Fruit fly (Drosophila melanogaster) whole organism, embryonic: Measurements from ENCODE around the gene CG33191.

Experiments used
- Antp ChIP-seq: fragments of 200-800 bp; sonication (Bioruptor generic); optimal IDR thresholded peaks from 3 replicates; lab custom pipeline; 2016; ENCODE audit warnings: missing biosample characterization, missing genetic modification characterization
- Bdp1 ChIP-seq: fragments of 200-800 bp; sonication (Bioruptor generic); optimal IDR thresholded peaks from 3 replicates; lab custom pipeline; 2016; ENCODE audit warnings: missing biosample characterization, missing genetic modification characterization
- CG1024 ChIP-seq: fragments of 200-800 bp; sonication (Bioruptor generic); IDR thresholded peaks from 2 replicates; pipeline ENCODE4 v1.3.6; 2022; ENCODE audit warnings: missing biosample characterization, missing genetic modification characterization
- CG10979 ChIP-seq: fragments of 200-800 bp; sonication (Bioruptor generic); optimal IDR thresholded peaks from 2 replicates; lab custom pipeline; 2018; ENCODE audit warnings: missing biosample characterization, mild to moderate bottlenecking, missing genetic modification characterization, moderate library complexity
- CG11398 ChIP-seq: fragments of 200-800 bp; sonication (Bioruptor generic); optimal IDR thresholded peaks from 2 replicates; lab custom pipeline; 2016; ENCODE audit warnings: missing biosample characterization, missing genetic modification characterization
- CG11456 ChIP-seq: fragments of 200-800 bp; sonication (Bioruptor generic); IDR thresholded peaks from 3 replicates; pipeline ENCODE4 v1.3.6; 2022; ENCODE audit warnings: missing biosample characterization, missing genetic modification characterization
- CG12236 ChIP-seq: fragments of 200-800 bp; sonication (Bioruptor generic); optimal IDR thresholded peaks from 2 replicates; lab custom pipeline; 2016; ENCODE audit warnings: missing biosample characterization, missing genetic modification characterization
- CG12659 ChIP-seq: fragments of 200-800 bp; sonication (Bioruptor generic); optimal IDR thresholded peaks from 3 replicates; lab custom pipeline; 2017; ENCODE audit warnings: mild to moderate bottlenecking, missing biosample characterization, missing genetic modification reagents, missing genetic modification characterization
- CG15073 ChIP-seq: fragments of 200-800 bp; sonication (Bioruptor generic); optimal IDR thresholded peaks from 2 replicates; lab custom pipeline; 2016; ENCODE audit warnings: missing biosample characterization, missing genetic modification characterization
- CG1603 ChIP-seq: fragments of 200-800 bp; sonication (Bioruptor generic); optimal IDR thresholded peaks from 2 replicates; lab custom pipeline; 2019; ENCODE audit warnings: missing biosample characterization, mild to moderate bottlenecking, missing genetic modification characterization, moderate library complexity
- CG17385 ChIP-seq: fragments of 200-800 bp; sonication (Bioruptor generic); optimal IDR thresholded peaks from 3 replicates; lab custom pipeline; 2018; ENCODE audit warnings: missing biosample characterization, mild to moderate bottlenecking, missing genetic modification characterization
- CG18599 ChIP-seq: fragments of 200-800 bp; sonication (Bioruptor generic); optimal IDR thresholded peaks from 3 replicates; lab custom pipeline; 2017; ENCODE audit warnings: missing biosample characterization, missing genetic modification characterization, mild to moderate bottlenecking, moderate library complexity, missing genetic modification reagents
- CG2199 ChIP-seq: fragments of 200-800 bp; sonication (Bioruptor generic); IDR thresholded peaks from 3 replicates; pipeline ENCODE4 v1.3.6; 2022; ENCODE audit warnings: missing biosample characterization, missing genetic modification characterization
- CG2712 ChIP-seq: fragments of 200-800 bp; optimal IDR thresholded peaks from 3 replicates; lab custom pipeline; 2019; ENCODE audit warnings: missing biosample characterization, mild to moderate bottlenecking, missing genetic modification characterization, moderate library complexity
- CG30403 ChIP-seq: fragments of 200-800 bp; sonication (Bioruptor generic); optimal IDR thresholded peaks from 3 replicates; lab custom pipeline; 2016; ENCODE audit warnings: missing biosample characterization, missing genetic modification characterization
- CG7271 ChIP-seq: fragments of 200-800 bp; sonication (Bioruptor generic); optimal IDR thresholded peaks from 2 replicates; lab custom pipeline; 2018; ENCODE audit warnings: missing biosample characterization, mild to moderate bottlenecking, missing genetic modification characterization, moderate library complexity
- CG7745 ChIP-seq: fragments of 200-800 bp; sonication (Bioruptor generic); optimal IDR thresholded peaks from 2 replicates; lab custom pipeline; 2018; ENCODE audit warnings: missing biosample characterization, mild to moderate bottlenecking, missing genetic modification characterization, moderate library complexity
- CG7963 ChIP-seq: fragments of 200-800 bp; sonication (Bioruptor generic); IDR thresholded peaks from 3 replicates; pipeline ENCODE4 v1.3.6; 2022; ENCODE audit warnings: missing biosample characterization, missing genetic modification characterization; ENCODE audit not compliant: partially characterized antibody
- CG9932 ChIP-seq: fragments of 200-800 bp; sonication (Bioruptor generic); IDR thresholded peaks from 2 replicates; pipeline ENCODE4 v1.3.6; 2022; ENCODE audit warnings: missing biosample characterization, missing genetic modification characterization
- CTCF ChIP-seq: fragments of 200-800 bp; sonication (Bioruptor generic); optimal IDR thresholded peaks from 2 replicates; lab custom pipeline; 2017; ENCODE audit warnings: missing biosample characterization, mild to moderate bottlenecking, missing genetic modification characterization, moderate library complexity
- Fer1 ChIP-seq: fragments of 200-800 bp; sonication (Bioruptor generic); optimal IDR thresholded peaks from 2 replicates; lab custom pipeline; 2017; ENCODE audit warnings: missing biosample characterization, mild to moderate bottlenecking, missing genetic modification characterization
- Fer2 ChIP-seq: fragments of 200-800 bp; sonication (Bioruptor generic); optimal IDR thresholded peaks from 2 replicates; lab custom pipeline; 2018; ENCODE audit warnings: missing biosample characterization, mild to moderate bottlenecking, missing genetic modification characterization, moderate library complexity
- HmgZ ChIP-seq: fragments of 200-800 bp; sonication (Bioruptor generic); optimal IDR thresholded peaks from 2 replicates; lab custom pipeline; 2018; ENCODE audit warnings: missing biosample characterization, mild to moderate bottlenecking, missing genetic modification characterization
- Jarid2 ChIP-seq: fragments of 200-800 bp; sonication (Bioruptor generic); optimal IDR thresholded peaks from 3 replicates; lab custom pipeline; 2017; ENCODE audit warnings: mild to moderate bottlenecking, missing biosample characterization, missing genetic modification reagents, missing genetic modification characterization
- MBD-R2 ChIP-seq: fragments of 200-800 bp; sonication (Bioruptor generic); IDR thresholded peaks from 2 replicates; pipeline ENCODE4 v1.3.6; 2022; ENCODE audit warnings: missing biosample characterization, missing genetic modification characterization
- Pdp1 ChIP-seq, 2 experiments: fragments of 200-800 bp; sonication (Bioruptor generic); optimal IDR thresholded peaks; 3 replicates each; lab custom pipeline; 2016; ENCODE audit warnings: missing biosample characterization in 2 of 2, missing genetic modification characterization in 2 of 2, mild to moderate bottlenecking in 1 of 2, moderate library complexity in 1 of 2
- Trl ChIP-seq, 3 experiments: fragments of >200 bp in 2 of 3; fragments of 200-800 bp in 1 of 3; sonication (Bioruptor generic) in 1 of 3; optimal IDR thresholded peaks; 2 replicates in 1 of 3; 3 replicates in 2 of 3; lab custom pipeline; 2016 to 2017; ENCODE audit warnings: missing biosample characterization in 1 of 3, missing genetic modification characterization in 1 of 3
- al ChIP-seq: fragments of 200-800 bp; sonication (Bioruptor generic); IDR thresholded peaks from 2 replicates; pipeline ENCODE4 v1.3.6; 2022; ENCODE audit warnings: missing biosample characterization, missing genetic modification characterization
- bigmax ChIP-seq: fragments of 200-800 bp; sonication (Bioruptor generic); optimal IDR thresholded peaks from 2 replicates; lab custom pipeline; 2018; ENCODE audit warnings: missing biosample characterization, mild to moderate bottlenecking, missing genetic modification characterization
- bsh ChIP-seq, 2 experiments: fragments of 200-800 bp; sonication (Bioruptor generic); optimal IDR thresholded peaks; 2 replicates each; lab custom pipeline; 2017 to 2018; ENCODE audit warnings: mild to moderate bottlenecking in 2 of 2, missing biosample characterization in 2 of 2, missing genetic modification characterization in 2 of 2, moderate library complexity in 1 of 2
- cad ChIP-seq: fragments of >200 bp; optimal IDR thresholded peaks from 2 replicates; lab custom pipeline; 2017; ENCODE audit warnings: missing biosample characterization, missing genetic modification characterization
- ci ChIP-seq: fragments of 200-800 bp; sonication (Bioruptor generic); IDR thresholded peaks from 3 replicates; pipeline ENCODE4 v1.3.6; 2022; ENCODE audit warnings: missing biosample characterization, missing genetic modification characterization
- cwo ChIP-seq: fragments of 200-800 bp; sonication (Bioruptor generic); optimal IDR thresholded peaks from 3 replicates; lab custom pipeline; 2017; ENCODE audit warnings: missing biosample characterization, missing genetic modification characterization, mild to moderate bottlenecking, moderate library complexity, missing genetic modification reagents
- disco-r ChIP-seq: fragments of 200-800 bp; sonication (Bioruptor generic); optimal IDR thresholded peaks from 2 replicates; lab custom pipeline; 2016; ENCODE audit warnings: missing biosample characterization, missing genetic modification characterization
- gcm2 ChIP-seq: fragments of 200-800 bp; sonication (Bioruptor generic); optimal IDR thresholded peaks from 2 replicates; lab custom pipeline; 2016; ENCODE audit warnings: missing biosample characterization, missing genetic modification characterization
- insv ChIP-seq, 2 experiments: fragments of 200-800 bp; sonication (Bioruptor generic); optimal IDR thresholded peaks; 3 replicates each; lab custom pipeline; 2016 to 2018; ENCODE audit warnings: missing biosample characterization in 2 of 2, missing genetic modification characterization in 2 of 2
- kay ChIP-seq: fragments of 200-800 bp; sonication (Bioruptor generic); optimal IDR thresholded peaks from 2 replicates; lab custom pipeline; 2016; ENCODE audit warnings: missing biosample characterization, missing genetic modification characterization
- nom ChIP-seq: fragments of 200-800 bp; sonication (Bioruptor generic); optimal IDR thresholded peaks from 2 replicates; lab custom pipeline; 2017; ENCODE audit warnings: missing biosample characterization, missing genetic modification characterization, mild to moderate bottlenecking, moderate library complexity, missing genetic modification reagents
- pan ChIP-seq, 4 experiments: fragments of >200 bp in 3 of 4; fragments of 200-800 bp in 1 of 4; sonication (Bioruptor generic) in 1 of 4; optimal IDR thresholded peaks in 3 of 4; IDR thresholded peaks in 1 of 4; 2 replicates each; pipeline versions ENCODE4 v1.3.6 to Lab custom; 2017 to 2022; ENCODE audit warnings: missing biosample characterization in 2 of 4, missing genetic modification characterization in 2 of 4, mixed read lengths in 1 of 4
- pros ChIP-seq: fragments of 200-800 bp; sonication (Bioruptor generic); optimal IDR thresholded peaks from 3 replicates; lab custom pipeline; 2019; ENCODE audit warnings: missing biosample characterization, mild to moderate bottlenecking, missing genetic modification characterization, moderate library complexity
- salm ChIP-seq: fragments of 200-800 bp; sonication (Bioruptor generic); optimal IDR thresholded peaks from 2 replicates; lab custom pipeline; 2018; ENCODE audit warnings: missing biosample characterization, mild to moderate bottlenecking, missing genetic modification characterization
- scrt ChIP-seq: fragments of 200-800 bp; sonication (Bioruptor generic); optimal IDR thresholded peaks from 2 replicates; lab custom pipeline; 2018; ENCODE audit warnings: missing biosample characterization, mild to moderate bottlenecking, missing genetic modification characterization, moderate library complexity
- sens-2 ChIP-seq: fragments of 200-800 bp; sonication (Bioruptor generic); IDR thresholded peaks from 2 replicates; pipeline ENCODE4 v1.3.6; 2022; ENCODE audit warnings: missing biosample characterization, missing genetic modification characterization
- sima ChIP-seq: fragments of 200-800 bp; sonication (Bioruptor generic); optimal IDR thresholded peaks from 2 replicates; lab custom pipeline; 2016; ENCODE audit warnings: missing biosample characterization, missing genetic modification characterization
- stwl ChIP-seq: fragments of 200-800 bp; sonication (Bioruptor generic); optimal IDR thresholded peaks from 3 replicates; lab custom pipeline; 2018; ENCODE audit warnings: missing biosample characterization, mild to moderate bottlenecking, missing genetic modification characterization, moderate library complexity
- tap ChIP-seq: fragments of 200-800 bp; optimal IDR thresholded peaks from 3 replicates; lab custom pipeline; 2019; ENCODE audit warnings: missing biosample characterization, mild to moderate bottlenecking, missing genetic modification characterization, moderate library complexity
- trem ChIP-seq: fragments of 200-800 bp; optimal IDR thresholded peaks from 3 replicates; lab custom pipeline; 2019; ENCODE audit warnings: missing biosample characterization, mild to moderate bottlenecking, missing genetic modification characterization, moderate library complexity
- zf30C ChIP-seq: fragments of 200-800 bp; sonication (Bioruptor generic); optimal IDR thresholded peaks from 3 replicates; lab custom pipeline; 2018; ENCODE audit warnings: missing biosample characterization, mild to moderate bottlenecking, missing genetic modification characterization

Gene CG33191

dm6 chr3R:8739161-8739783, 40.5 kb downstream of the CG33191 start (continued):
- TF ChIP-seq CG10979 (tag; lab: Kevin White, UChicago) (peak; percentile 7), CG12659 (GFP tag; lab: Kevin White, UChicago) (no peak), pros (GFP tag; lab: Kevin White, UChicago) (peak; percentile 10), ci (GFP tag; lab: Robert Waterston, UW) (no peak), salm (tag; lab: Kevin White, UChicago) (no peak), CG7745 (tag; lab: Kevin White, UChicago) (no peak), tap (tag; lab: Kevin White, UChicago) (peak; percentile 27), Fer2 (tag; lab: Kevin White, UChicago) (no peak), disco-r (no peak), CG11398 (no peak), Fer1 (GFP tag; lab: Kevin White, UChicago) (peak; percentile 18), HmgZ (tag; lab: Kevin White, UChicago) (no peak), CG30403 (no peak), CG2712 (tag; lab: Kevin White, UChicago) (peak; percentile 4), CG11456 (GFP tag; lab: Robert Waterston, UW) (no peak), CG2199 (GFP tag; lab: Robert Waterston, UW) (peak; percentile 92; the same call in 2 of the 3 replicates), CG7963 (GFP tag; lab: Robert Waterston, UW) (0 out of 3 replicates have a peak, but pooled peaks have one; percentile 18), Bdp1 (GFP tag; lab: Kevin White, UChicago) (no peak), sima (GFP tag; lab: Kevin White, UChicago) (no peak), CG18599 (GFP tag; lab: Kevin White, UChicago) (peak; percentile 9), Trl (optimal IDR thresholded peaks at IDR 0.05; lab: Kevin White, UChicago) (no peak), Trl (GFP tag; optimal IDR thresholded peaks at IDR 0.05; lab: Kevin White, UChicago) (no peak), CG17385 (no peak), Pdp1 (GFP tag; optimal IDR thresholded peaks at IDR 0.05; lab: Kevin White, UChicago) (no peak), CG12236 (GFP tag; lab: Kevin White, UChicago) (no peak), trem (peak; percentile 15), nom (GFP tag; lab: Kevin White, UChicago) (peak; percentile 36), bsh (GFP tag; optimal IDR thresholded peaks at IDR 0.05; lab: Kevin White, UChicago) (no peak)

dm6 chr3R:8731597-8732263, 48.0 kb downstream of the CG33191 start, which contains the start of the genes M1BP and CG8202:
M1BP (minus strand) TSS chr3R:8731698.
CG8202 (plus strand) TSS chr3R:8732091.
- TF ChIP-seq CG1024, result 0 out of 2 replicates have a peak, but pooled peaks have one; percentile 3
- peak; percentile 21 for TF ChIP-seq scrt (GFP tag; lab: Kevin White, UChicago)
- peak; percentile 27 for TF ChIP-seq stwl (tag; lab: Kevin White, UChicago)
- no peak for TF ChIP-seq CG15073 (GFP tag; lab: Kevin White, UChicago)
- TF ChIP-seq kay (GFP tag; lab: Kevin White, UChicago), result peak; percentile 49
- TF ChIP-seq MBD-R2, result peak; percentile 74
- peak; percentile 39 for TF ChIP-seq CTCF
- TF ChIP-seq cad (GFP tag; lab: Kevin White, UChicago), result no peak
- peak; percentile 83 for TF ChIP-seq CG11456 (GFP tag; lab: Robert Waterston, UW)
- no peak for TF ChIP-seq Jarid2 (GFP tag; lab: Kevin White, UChicago)
- no peak for TF ChIP-seq bigmax (GFP tag; lab: Kevin White, UChicago)
- no peak for TF ChIP-seq zf30C (GFP tag; lab: Kevin White, UChicago)
- no peak for TF ChIP-seq sens-2 (GFP tag; lab: Robert Waterston, UW)
- peak; percentile 87 for TF ChIP-seq cwo (GFP tag; lab: Kevin White, UChicago)
- TF ChIP-seq pan (optimal IDR thresholded peaks at IDR 0.05; lab: Kevin White, UChicago), result no peak
- TF ChIP-seq pan (GFP tag; optimal IDR thresholded peaks at IDR 0.05 in 1 of 2, IDR thresholded peaks at IDR 0.05 in 1 of 2), result peak in 1 of 2 experiments; percentile 69
- TF ChIP-seq CG9932 (GFP tag; lab: Robert Waterston, UW), result peak; percentile 82
- TF ChIP-seq insv (GFP tag; optimal IDR thresholded peaks at IDR 0.05; lab: Kevin White, UChicago), result peak in 1 of 2 experiments; percentile 74
- peak; percentile 71 for TF ChIP-seq Antp
- TF ChIP-seq CG7271, result peak; percentile 35
- TF ChIP-seq gcm2 (GFP tag; lab: Kevin White, UChicago), result no peak
- peak; percentile 54 for TF ChIP-seq CG1603 (tag; lab: Kevin White, UChicago)
- peak; percentile 73 for TF ChIP-seq al (GFP tag; lab: Robert Waterston, UW)
